Fruit fly (Drosophila melanogaster) whole organism, embryonic: ENCODE measurements around the gene CG12974.

ENCODE experiments used
- B-H2 ChIP-seq: fragments of 200-800 bp; sonication (Bioruptor generic); optimal IDR thresholded peaks from 2 replicates; lab custom pipeline; 2018; ENCODE audit warnings: missing biosample characterization, mild to moderate bottlenecking, missing genetic modification characterization
- CG10147 ChIP-seq: fragments of 200-800 bp; sonication (Bioruptor generic); optimal IDR thresholded peaks from 2 replicates; lab custom pipeline; 2019; ENCODE audit warnings: missing biosample characterization, mild to moderate bottlenecking, missing genetic modification characterization, moderate library complexity
- CG10366 ChIP-seq: fragments of 200-800 bp; sonication (Bioruptor generic); IDR thresholded peaks from 2 replicates; pipeline ENCODE4 v1.3.6; 2022; ENCODE audit warnings: missing biosample characterization, missing genetic modification characterization
- CG10431 ChIP-seq: fragments of 200-800 bp; sonication (Bioruptor generic); optimal IDR thresholded peaks from 3 replicates; lab custom pipeline; 2018; ENCODE audit warnings: missing biosample characterization, mild to moderate bottlenecking, missing genetic modification characterization
- CG11085 ChIP-seq: fragments of 200-800 bp; sonication (Bioruptor generic); IDR thresholded peaks from 2 replicates; pipeline ENCODE4 v1.3.6; 2022; ENCODE audit warnings: missing biosample characterization, missing genetic modification characterization
- CG12155 ChIP-seq: fragments of 200-800 bp; sonication (Bioruptor generic); optimal IDR thresholded peaks from 3 replicates; lab custom pipeline; 2016; ENCODE audit warnings: missing biosample characterization, missing genetic modification characterization
- CG12744 ChIP-seq: fragments of 200-800 bp; sonication (Bioruptor generic); optimal IDR thresholded peaks from 2 replicates; lab custom pipeline; 2016; ENCODE audit warnings: missing biosample characterization, missing genetic modification characterization
- CG13296 ChIP-seq: fragments of 200-800 bp; sonication (Bioruptor generic); optimal IDR thresholded peaks from 3 replicates; lab custom pipeline; 2018; ENCODE audit warnings: missing biosample characterization, mild to moderate bottlenecking, missing genetic modification characterization
- CG13424 ChIP-seq: fragments of 200-800 bp; sonication (Bioruptor generic); optimal IDR thresholded peaks from 2 replicates; lab custom pipeline; 2019; ENCODE audit warnings: missing biosample characterization, mild to moderate bottlenecking, missing genetic modification characterization, moderate library complexity
- CG16815 ChIP-seq: fragments of 200-800 bp; sonication (Bioruptor generic); optimal IDR thresholded peaks from 3 replicates; lab custom pipeline; 2017; ENCODE audit warnings: missing biosample characterization, mild to moderate bottlenecking, missing genetic modification characterization
- CG17359 ChIP-seq: fragments of 200-800 bp; sonication (Bioruptor generic); optimal IDR thresholded peaks from 3 replicates; lab custom pipeline; 2018; ENCODE audit warnings: missing biosample characterization, mild to moderate bottlenecking, missing genetic modification characterization, moderate library complexity
- CG2116 ChIP-seq: fragments of 200-800 bp; sonication (Bioruptor generic); optimal IDR thresholded peaks from 3 replicates; lab custom pipeline; 2018; ENCODE audit warnings: missing biosample characterization, mild to moderate bottlenecking, missing genetic modification characterization
- CG2120 ChIP-seq: fragments of 200-800 bp; sonication (Bioruptor generic); optimal IDR thresholded peaks from 3 replicates; lab custom pipeline; 2016; ENCODE audit warnings: missing biosample characterization, missing genetic modification characterization
- CG3163 ChIP-seq: fragments of 200-800 bp; sonication (Bioruptor generic); optimal IDR thresholded peaks from 3 replicates; lab custom pipeline; 2016; ENCODE audit warnings: missing biosample characterization, missing genetic modification characterization
- CG34376 ChIP-seq: fragments of 200-800 bp; sonication (Bioruptor generic); optimal IDR thresholded peaks from 2 replicates; lab custom pipeline; 2018; ENCODE audit warnings: missing biosample characterization, mild to moderate bottlenecking, missing genetic modification characterization
- CG3726 ChIP-seq: fragments of 200-800 bp; sonication (Bioruptor generic); IDR thresholded peaks from 3 replicates; pipeline ENCODE4, ENCODE4 v1.3.6; 2022; ENCODE audit warnings: missing biosample characterization, missing genetic modification characterization
- CG4282 ChIP-seq: fragments of 200-800 bp; sonication (Bioruptor generic); optimal IDR thresholded peaks from 2 replicates; lab custom pipeline; 2016; ENCODE audit warnings: missing biosample characterization, missing genetic modification characterization
- CG7987 ChIP-seq: fragments of 200-800 bp; sonication (Bioruptor generic); optimal IDR thresholded peaks from 2 replicates; lab custom pipeline; 2018; ENCODE audit warnings: missing biosample characterization, mild to moderate bottlenecking, missing genetic modification characterization, moderate library complexity
- CG8089 ChIP-seq: fragments of 200-800 bp; sonication (Bioruptor generic); optimal IDR thresholded peaks from 3 replicates; lab custom pipeline; 2016; ENCODE audit warnings: missing biosample characterization, missing genetic modification characterization
- CG9215 ChIP-seq: fragments of 200-800 bp; sonication (Bioruptor generic); IDR thresholded peaks from 2 replicates; pipeline ENCODE4 v1.3.6; 2022; ENCODE audit warnings: missing biosample characterization, missing genetic modification characterization
- CHES-1-like ChIP-seq: fragments of 200-800 bp; sonication (Bioruptor generic); optimal IDR thresholded peaks from 2 replicates; lab custom pipeline; 2016; ENCODE audit warnings: missing biosample characterization, missing genetic modification characterization
- CoRest ChIP-seq: fragments of 200-800 bp; sonication (Bioruptor generic); optimal IDR thresholded peaks from 3 replicates; lab custom pipeline; 2018; ENCODE audit warnings: missing biosample characterization, mild to moderate bottlenecking, missing genetic modification characterization, moderate library complexity
- Fer3 ChIP-seq: fragments of 200-800 bp; sonication (Bioruptor generic); optimal IDR thresholded peaks from 2 replicates; lab custom pipeline; 2018; ENCODE audit warnings: missing biosample characterization, mild to moderate bottlenecking, missing genetic modification characterization, moderate library complexity
- Hmx ChIP-seq: fragments of 200-800 bp; sonication (Bioruptor generic); optimal IDR thresholded peaks from 2 replicates; lab custom pipeline; 2016; ENCODE audit warnings: missing biosample characterization, missing genetic modification characterization
- NfI ChIP-seq: fragments of 200-800 bp; sonication (Bioruptor generic); optimal IDR thresholded peaks from 3 replicates; lab custom pipeline; 2018; ENCODE audit warnings: missing biosample characterization, mild to moderate bottlenecking, missing genetic modification characterization, moderate library complexity
- Opbp ChIP-seq: fragments of 200-800 bp; sonication (Bioruptor generic); IDR thresholded peaks from 3 replicates; pipeline ENCODE4 v1.3.6; 2022; ENCODE audit warnings: missing biosample characterization, missing genetic modification characterization; ENCODE audit not compliant: partially characterized antibody
- Rx ChIP-seq: fragments of 200-800 bp; sonication (Bioruptor generic); IDR thresholded peaks from 2 replicates; pipeline ENCODE4 v1.3.6; 2022; ENCODE audit warnings: missing biosample characterization, missing genetic modification characterization
- Sin3A ChIP-seq: fragments of >200 bp; optimal IDR thresholded peaks from 2 replicates; lab custom pipeline; 2018
- Sox100B ChIP-seq: fragments of 200-800 bp; sonication (Bioruptor generic); optimal IDR thresholded peaks from 3 replicates; lab custom pipeline; 2018; ENCODE audit warnings: missing biosample characterization, mild to moderate bottlenecking, missing genetic modification characterization
- Xrp1 ChIP-seq: fragments of 200-800 bp; sonication (Bioruptor generic); IDR thresholded peaks from 2 replicates; pipeline ENCODE4 v1.3.6; 2022; ENCODE audit warnings: missing biosample characterization, missing genetic modification characterization
- bowl ChIP-seq: fragments of 200-800 bp; sonication (Bioruptor generic); IDR thresholded peaks from 2 replicates; pipeline ENCODE4 v1.3.6; 2022; ENCODE audit warnings: missing biosample characterization, missing genetic modification characterization
- dm ChIP-seq: fragments of 200-800 bp; sonication (Bioruptor generic); optimal IDR thresholded peaks from 3 replicates; lab custom pipeline; 2016; ENCODE audit warnings: missing biosample characterization, missing genetic modification characterization
- dpn ChIP-seq, 2 experiments: fragments of 200-800 bp; sonication (Bioruptor generic); optimal IDR thresholded peaks; 3 replicates each; lab custom pipeline; 2016; ENCODE audit warnings: missing biosample characterization in 2 of 2, missing genetic modification characterization in 2 of 2
- eve ChIP-seq, 2 experiments: fragments of >200 bp; optimal IDR thresholded peaks; 2 replicates each; lab custom pipeline; 2017; ENCODE audit warnings: missing biosample characterization in 2 of 2, missing genetic modification characterization in 2 of 2
- ewg ChIP-seq: fragments of 200-800 bp; sonication (Bioruptor generic); optimal IDR thresholded peaks from 3 replicates; lab custom pipeline; 2017; ENCODE audit warnings: mild to moderate bottlenecking, missing biosample characterization, missing genetic modification reagents, missing genetic modification characterization
- ftz-f1 ChIP-seq: fragments of 200-800 bp; sonication (Bioruptor generic); optimal IDR thresholded peaks from 2 replicates; lab custom pipeline; 2016; ENCODE audit warnings: missing biosample characterization, missing genetic modification characterization
- gro ChIP-seq: fragments of 200-800 bp; sonication (Bioruptor generic); optimal IDR thresholded peaks from 2 replicates; lab custom pipeline; 2016; ENCODE audit warnings: missing biosample characterization, missing genetic modification characterization
- ham ChIP-seq: fragments of 200-800 bp; sonication (Bioruptor generic); IDR thresholded peaks from 2 replicates; pipeline ENCODE4 v1.3.6; 2022; ENCODE audit warnings: missing biosample characterization, missing genetic modification characterization
- hkb ChIP-seq, 2 experiments: fragments of 200-800 bp in 1 of 2; fragments of >200 bp in 1 of 2; sonication (Bioruptor generic) in 1 of 2; IDR thresholded peaks in 1 of 2; optimal IDR thresholded peaks in 1 of 2; 2 replicates each; pipeline versions ENCODE4 v1.3.6 to Lab custom; 2017 to 2022; ENCODE audit warnings: missing biosample characterization in 1 of 2, missing genetic modification characterization in 1 of 2
- jumu ChIP-seq: fragments of 200-800 bp; sonication (Bioruptor generic); optimal IDR thresholded peaks from 3 replicates; lab custom pipeline; 2016; ENCODE audit warnings: missing biosample characterization, missing genetic modification characterization
- knrl ChIP-seq: fragments of 200-800 bp; sonication (Bioruptor generic); IDR thresholded peaks from 3 replicates; pipeline ENCODE4 v1.3.6; 2022; ENCODE audit warnings: missing biosample characterization, missing genetic modification characterization; ENCODE audit not compliant: partially characterized antibody
- mirr ChIP-seq: fragments of 200-800 bp; sonication (Bioruptor generic); optimal IDR thresholded peaks from 3 replicates; lab custom pipeline; 2018; ENCODE audit warnings: missing biosample characterization, mild to moderate bottlenecking, missing genetic modification characterization
- nau ChIP-seq: fragments of 200-800 bp; sonication (Bioruptor generic); optimal IDR thresholded peaks from 3 replicates; lab custom pipeline; 2017; ENCODE audit warnings: missing biosample characterization, mild to moderate bottlenecking, missing genetic modification characterization, missing genetic modification reagents
- oc ChIP-seq: fragments of 200-800 bp; sonication (Bioruptor generic); optimal IDR thresholded peaks from 2 replicates; lab custom pipeline; 2018; ENCODE audit warnings: missing biosample characterization, mild to moderate bottlenecking, missing genetic modification characterization, moderate library complexity
- org-1 ChIP-seq: fragments of 200-800 bp; sonication (Bioruptor generic); optimal IDR thresholded peaks from 2 replicates; lab custom pipeline; 2017; ENCODE audit warnings: missing biosample characterization, missing genetic modification characterization
- seq ChIP-seq: fragments of 200-800 bp; sonication (Bioruptor generic); IDR thresholded peaks from 2 replicates; pipeline ENCODE4 v1.3.6; 2022; ENCODE audit warnings: missing biosample characterization, missing genetic modification characterization
- sim ChIP-seq: fragments of 200-800 bp; sonication (Bioruptor generic); IDR thresholded peaks from 2 replicates; pipeline ENCODE4 v1.3.6; 2022; ENCODE audit warnings: missing biosample characterization, missing genetic modification characterization
- sima ChIP-seq: fragments of 200-800 bp; sonication (Bioruptor generic); optimal IDR thresholded peaks from 2 replicates; lab custom pipeline; 2016; ENCODE audit warnings: missing biosample characterization, missing genetic modification characterization
- sob ChIP-seq: fragments of 200-800 bp; sonication (Bioruptor generic); IDR thresholded peaks from 2 replicates; pipeline ENCODE4 v1.3.6; 2022; ENCODE audit warnings: missing biosample characterization, missing genetic modification characterization
- zen2 ChIP-seq: fragments of 200-800 bp; sonication (Bioruptor generic); IDR thresholded peaks from 3 replicates; pipeline ENCODE4 v1.3.6; 2022; ENCODE audit warnings: missing biosample characterization, missing genetic modification characterization; ENCODE audit not compliant: partially characterized antibody

The CG12974 gene

DNA sequence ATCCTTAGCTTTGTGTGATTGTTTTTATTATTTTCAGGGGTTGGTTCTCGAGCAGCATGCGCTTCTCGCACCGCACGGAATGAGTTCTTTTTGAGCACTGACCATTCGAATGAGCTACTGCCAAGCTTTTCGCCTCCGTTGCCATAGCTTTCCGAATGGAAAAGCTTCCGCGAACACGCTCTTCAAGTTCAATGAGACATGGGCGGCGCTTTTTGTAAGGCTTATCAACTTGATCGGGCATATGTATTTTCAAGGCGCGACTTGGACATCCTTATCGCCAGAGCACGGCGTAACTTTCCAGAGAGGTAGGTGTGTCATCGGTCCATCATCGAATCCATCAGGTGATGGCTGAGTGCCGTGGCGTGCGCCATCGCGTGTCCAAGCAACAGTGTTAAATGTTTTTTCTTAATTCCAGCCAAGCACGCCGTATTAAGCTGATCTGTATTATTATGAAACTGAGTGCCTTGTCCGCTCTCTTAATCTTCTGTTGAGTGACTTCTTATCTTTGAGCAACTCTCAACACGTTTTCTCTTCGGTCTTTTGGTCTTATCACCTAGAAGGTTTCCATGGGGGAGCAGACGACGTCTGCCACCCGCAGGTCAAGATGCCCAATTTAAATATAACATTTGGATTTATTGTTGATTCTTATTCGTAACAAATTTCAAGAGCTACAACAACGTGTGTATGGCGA is 5.7 kb downstream of the CG12974 start, which contains the start of gene AcCoAS (continued):
- TF ChIP-seq CHES-1-like (GFP tag; lab: Kevin White, UChicago) (peak; percentile 2), CG10147 (GFP tag; lab: Kevin White, UChicago) (peak; percentile 22), CG8089 (GFP tag; lab: Kevin White, UChicago) (no peak), dm (GFP tag; lab: Kevin White, UChicago) (peak; percentile 45), NfI (GFP tag; lab: Kevin White, UChicago) (peak; percentile 37), dpn (GFP tag; optimal IDR thresholded peaks at IDR 0.05; lab: Kevin White, UChicago) (peak in 1 of 2 experiments; percentile 36), CG34376 (peak; percentile 96), sima (GFP tag; lab: Kevin White, UChicago) (no peak), CG9215 (GFP tag; lab: Robert Waterston, UW) (no peak), CG3726 (GFP tag; lab: Robert Waterston, UW) (no peak), Sox100B (GFP tag; lab: Kevin White, UChicago) (no peak), CG10431 (GFP tag; lab: Kevin White, UChicago) (no peak), CG2116 (no peak), bowl (no peak), CG16815 (no peak), sim (GFP tag; lab: Robert Waterston, UW) (no peak), Opbp (GFP tag; lab: Robert Waterston, UW) (no peak), ham (GFP tag; lab: Robert Waterston, UW) (no peak), org-1 (peak; percentile 5), CG12155 (peak; percentile 25), Hmx (GFP tag; lab: Kevin White, UChicago) (no peak), ewg (GFP tag; lab: Kevin White, UChicago) (no peak), Sin3A (lab: Kevin White, UChicago) (no peak), hkb (optimal IDR thresholded peaks at IDR 0.05; lab: Kevin White, UChicago) (no peak), hkb (GFP tag; IDR thresholded peaks at IDR 0.05; lab: Robert Waterston, UW) (0 out of 2 replicates have a peak, but pooled peaks have one; percentile 37), Fer3 (tag; lab: Kevin White, UChicago) (peak; percentile 14), CG7987 (peak; percentile 97), ftz-f1 (peak; percentile 79), CG10366 (GFP tag; lab: Robert Waterston, UW) (no peak), eve (GFP tag; optimal IDR thresholded peaks at IDR 0.05; lab: Kevin White, UChicago) (no peak), Rx (GFP tag; lab: Robert Waterston, UW) (no peak), CoRest (tag; lab: Kevin White, UChicago) (peak; percentile 5), CG11085 (GFP tag; lab: Robert Waterston, UW) (0 out of 2 replicates have a peak, but pooled peaks have one; percentile 7), knrl (no peak), sob (GFP tag; lab: Robert Waterston, UW) (peak; percentile 46; the same call in 1 of the 2 replicates), CG2120 (GFP tag; lab: Kevin White, UChicago) (peak; percentile 71), CG3163 (GFP tag; lab: Kevin White, UChicago) (peak; percentile 85), CG13424 (peak; percentile 30), jumu (GFP tag; lab: Kevin White, UChicago) (peak; percentile 13), B-H2 (GFP tag; lab: Kevin White, UChicago) (peak; percentile 64), zen2 (no peak), Xrp1 (no peak), CG13296 (GFP tag; lab: Kevin White, UChicago) (peak; percentile 71), oc (no peak), CG17359 (tag; lab: Kevin White, UChicago) (no peak), gro (GFP tag; lab: Kevin White, UChicago) (peak; percentile 75), seq (GFP tag; lab: Robert Waterston, UW) (no peak), CG12744 (GFP tag; lab: Kevin White, UChicago) (peak; percentile 10), mirr (peak; percentile 82), CG4282 (GFP tag; lab: Kevin White, UChicago) (no peak), nau (GFP tag; lab: Kevin White, UChicago) (peak; percentile 60)
